Worm (Caenorhabditis elegans) whole organism, L1 larva: Measurements from ENCODE around the gene aptf-1.

Experiments used
- dpl-1 ChIP-seq, 3 experiments: fragments of 150-350 bp in 2 of 3; sonication (generic microtip) in 1 of 3; optimal IDR thresholded peaks; 2 replicates each; lab custom pipeline; 2014 to 2017; ENCODE audit warnings: missing biosample characterization in 3 of 3, missing genetic modification characterization in 3 of 3, missing genetic modification reagents in 3 of 3
- efl-1 ChIP-seq, 4 experiments: fragments of 150-350 bp; optimal IDR thresholded peaks in 3 of 4; peaks in 1 of 4; 1 replicate in 1 of 4; 2 replicates in 3 of 4; lab custom pipeline; 2014; ENCODE audit warnings: missing biosample characterization in 2 of 4, missing genetic modification characterization in 2 of 4, missing genetic modification reagents in 2 of 4
- lin-14 ChIP-seq: fragments of 200-800 bp; sonication (Bioruptor generic); optimal IDR thresholded peaks from 2 replicates; lab custom pipeline; 2018; ENCODE audit warnings: mild to moderate bottlenecking, missing genetic modification characterization, moderate library complexity, missing compliant biosample characterization
- nhr-20 ChIP-seq: sonication (generic microtip); optimal IDR thresholded peaks from 2 replicates; lab custom pipeline; 2016; ENCODE audit warnings: mild to moderate bottlenecking, missing genetic modification characterization, missing compliant biosample characterization
- snpc-4 ChIP-seq: fragments of 150-350 bp; optimal IDR thresholded peaks from 2 replicates; lab custom pipeline; 2014; ENCODE audit warnings: missing biosample characterization, missing genetic modification characterization
- xbp-1 ChIP-seq: sonication (generic microtip); optimal IDR thresholded peaks from 2 replicates; lab custom pipeline; 2016; ENCODE audit warnings: missing genetic modification characterization, missing compliant biosample characterization

The aptf-1 gene

ce11 chrII:6500161-6500560 lies 45.4 kb downstream of the aptf-1 start, which contains the start of gene R05G9.5:
R05G9.5 (minus strand) TSS chrII:6500261.
- no peak for TF ChIP-seq snpc-4
- TF ChIP-seq lin-14 (GFP tag; lab: Kevin White, UChicago): peak; percentile 12

- no peak for TF ChIP-seq lin-14 (GFP tag; lab: Kevin White, UChicago)
- TF ChIP-seq nhr-20: no peak
- TF ChIP-seq xbp-1 (tag; lab: Kevin White, UChicago): no peak
Observed at ce11 chrII:6501420-6501819, 46.6 kb downstream of the aptf-1 start, which contains the start of gene R05G9.3. R05G9.3 (minus strand) TSS chrII:6501520.

ce11 chrII:6502826-6503225 lies 48.1 kb downstream of the aptf-1 start, which contains the start of gene R05G9.1:
R05G9.1 (plus strand) TSS chrII:6503168.
- peak; percentile 43 for TF ChIP-seq lin-14 (GFP tag; lab: Kevin White, UChicago)
- peak; percentile 19 to 35 for TF ChIP-seq efl-1 (optimal IDR thresholded peaks at IDR 0.05; lab: Kevin White, UChicago)
- TF ChIP-seq efl-1 (GFP tag; optimal IDR thresholded peaks at IDR 0.05 in 1 of 2; lab: Kevin White, UChicago): peak; percentile 1 to 90
- TF ChIP-seq dpl-1 (GFP tag; optimal IDR thresholded peaks at IDR 0.05; lab: Kevin White, UChicago): no peak
